Fruit fly (Drosophila melanogaster) whole organism, larva: ENCODE results near the gene bun.

Experiments used
- noc ChIP-seq: fragments of 200-800 bp; sonication (Bioruptor generic); optimal IDR thresholded peaks from 3 replicates; lab custom pipeline; 2019; ENCODE audit warnings: missing biosample characterization, mild to moderate bottlenecking, missing genetic modification characterization, moderate library complexity

bun gene

dm6 chr2L:12520780-12521526, 25.5 kb downstream of the bun start:
- no peak for TF ChIP-seq noc

- TF ChIP-seq noc: no peak
Observed at dm6 chr2L:12520254-12520653, 26.2 kb downstream of the bun start.

- no peak for TF ChIP-seq noc
Observed at dm6 chr2L:12519216-12519615, 27.2 kb downstream of the bun start.

dm6 chr2L:12513866-12514361, 32.5 kb downstream of the bun start:
- TF ChIP-seq noc: no peak

- no peak for TF ChIP-seq noc
Observed at dm6 chr2L:12512520-12512919, 33.9 kb downstream of the bun start.

dm6 chr2L:12509458-12509857, 37.0 kb downstream of the bun start:
- TF ChIP-seq noc: no peak

- no peak for TF ChIP-seq noc
Observed at dm6 chr2L:12508678-12509077, 37.7 kb downstream of the bun start.

- no peak for TF ChIP-seq noc
Observed at dm6 chr2L:12508054-12508577, 38.3 kb downstream of the bun start.

- TF ChIP-seq noc: no peak
Observed at dm6 chr2L:12507338-12508053, 38.9 kb downstream of the bun start, which contains the start of gene CG43051. Gene CG43051, plus strand, starts transcription at chr2L:12507939.

dm6 chr2L:12506744-12507143, 39.7 kb downstream of the bun start:
- peak; percentile 12 for TF ChIP-seq noc

- no peak for TF ChIP-seq noc
Observed at dm6 chr2L:12505662-12506061, 40.7 kb downstream of the bun start.

dm6 chr2L:12504886-12505450, 41.4 kb downstream of the bun start:
- TF ChIP-seq noc: no peak

- no peak for TF ChIP-seq noc
Observed at dm6 chr2L:12504006-12504885, 42.2 kb downstream of the bun start.

- no peak for TF ChIP-seq noc
Observed at dm6 chr2L:12502839-12503439, 43.5 kb downstream of the bun start.

- TF ChIP-seq noc: no peak
Observed at dm6 chr2L:12500405-12500804, 46.0 kb downstream of the bun start.

dm6 chr2L:12499189-12499588, 47.2 kb downstream of the bun start:
- TF ChIP-seq noc: no peak
